Worm (Caenorhabditis elegans) whole organism, L2 larva: ENCODE data around the gene set-11.

Source experiments
- C34F6.9 ChIP-seq: fragments of 150-350 bp; optimal IDR thresholded peaks from 2 replicates; lab custom pipeline; 2014; ENCODE audit warnings: missing biosample characterization, missing genetic modification characterization
- F13H6.1 ChIP-seq: sonication (generic microtip); optimal IDR thresholded peaks from 2 replicates; lab custom pipeline; 2016; ENCODE audit warnings: missing genetic modification characterization, missing compliant biosample characterization
- R02D3.7 ChIP-seq: fragments of 150-350 bp; optimal IDR thresholded peaks from 2 replicates; lab custom pipeline; 2014; ENCODE audit warnings: missing biosample characterization, missing genetic modification characterization
- Y55F3AM.14 ChIP-seq: fragments of 200-800 bp; sonication (Bioruptor generic); optimal IDR thresholded peaks from 2 replicates; lab custom pipeline; 2018; ENCODE audit warnings: mild to moderate bottlenecking, missing genetic modification characterization, missing compliant biosample characterization
- ZK546.5 ChIP-seq: sonication (generic microtip); optimal IDR thresholded peaks from 2 replicates; lab custom pipeline; 2017; ENCODE audit warnings: missing biosample characterization, missing genetic modification characterization
- alr-1 ChIP-seq: fragments of 150-350 bp; optimal IDR thresholded peaks from 2 replicates; lab custom pipeline; 2014; ENCODE audit warnings: missing biosample characterization, missing genetic modification characterization
- aly-2 ChIP-seq: fragments of 150-350 bp; optimal IDR thresholded peaks from 2 replicates; lab custom pipeline; 2014; ENCODE audit warnings: missing biosample characterization, missing genetic modification characterization
- ama-1 ChIP-seq: fragments of 150-350 bp; optimal IDR thresholded peaks from 2 replicates; lab custom pipeline; 2018; ENCODE audit warnings: inconsistent platforms
- blmp-1 ChIP-seq: sonication (generic microtip); optimal IDR thresholded peaks from 2 replicates; lab custom pipeline; 2017; ENCODE audit warnings: missing genetic modification characterization, mild to moderate bottlenecking, missing compliant biosample characterization, antibody characterized with exemption, moderate library complexity; ENCODE audit not compliant: insufficient read depth
- ceh-16 ChIP-seq: fragments of 150-350 bp; optimal IDR thresholded peaks from 2 replicates; lab custom pipeline; 2014; ENCODE audit warnings: missing biosample characterization, missing genetic modification characterization
- ceh-82 ChIP-seq: fragments of 150-350 bp; optimal IDR thresholded peaks from 2 replicates; lab custom pipeline; 2014; ENCODE audit warnings: missing biosample characterization, missing genetic modification characterization
- crh-2 ChIP-seq: sonication (generic microtip); optimal IDR thresholded peaks from 2 replicates; lab custom pipeline; 2017; ENCODE audit warnings: missing biosample characterization, missing genetic modification characterization
- dmd-4 ChIP-seq: sonication (generic microtip); optimal IDR thresholded peaks from 2 replicates; lab custom pipeline; 2017; ENCODE audit warnings: missing biosample characterization, missing genetic modification characterization
- egl-27 ChIP-seq: sonication (generic microtip); optimal IDR thresholded peaks from 3 replicates; lab custom pipeline; 2017; ENCODE audit warnings: missing biosample characterization, missing genetic modification reagents, missing genetic modification characterization
- elt-1 ChIP-seq: fragments of 150-350 bp; optimal IDR thresholded peaks from 2 replicates; lab custom pipeline; 2014; ENCODE audit warnings: missing biosample characterization, missing genetic modification characterization
- elt-3 ChIP-seq: sonication (generic microtip); optimal IDR thresholded peaks from 2 replicates; lab custom pipeline; 2017; ENCODE audit warnings: missing biosample characterization, missing genetic modification characterization
- fos-1 ChIP-seq: fragments of 150-350 bp; optimal IDR thresholded peaks from 2 replicates; lab custom pipeline; 2014; ENCODE audit warnings: missing biosample characterization, missing genetic modification characterization
- gmeb-1 ChIP-seq: fragments of 150-350 bp; optimal IDR thresholded peaks from 2 replicates; lab custom pipeline; 2014; ENCODE audit warnings: missing biosample characterization, missing genetic modification characterization
- lin-11 ChIP-seq: fragments of 150-350 bp; sonication (generic microtip); optimal IDR thresholded peaks from 2 replicates; lab custom pipeline; 2014; ENCODE audit warnings: missing biosample characterization, missing genetic modification characterization, inconsistent platforms, mixed read lengths
- lin-13 ChIP-seq: fragments of 150-350 bp; optimal IDR thresholded peaks from 2 replicates; lab custom pipeline; 2014; ENCODE audit warnings: missing biosample characterization, missing genetic modification reagents, missing genetic modification characterization
- lin-39 ChIP-seq: fragments of 150-350 bp; optimal IDR thresholded peaks from 2 replicates; lab custom pipeline; 2014; ENCODE audit warnings: missing biosample characterization, missing genetic modification reagents, missing genetic modification characterization
- lsy-2 ChIP-seq, 2 experiments: fragments of 150-350 bp in 1 of 2; sonication (generic microtip) in 1 of 2; optimal IDR thresholded peaks; 2 replicates each; lab custom pipeline; 2014 to 2017; ENCODE audit warnings: missing biosample characterization in 2 of 2, missing genetic modification characterization in 2 of 2
- mab-5 ChIP-seq: fragments of 150-350 bp; optimal IDR thresholded peaks from 2 replicates; lab custom pipeline; 2014; ENCODE audit warnings: missing biosample characterization, missing genetic modification characterization
- mbf-1 ChIP-seq: sonication (generic microtip); optimal IDR thresholded peaks from 2 replicates; lab custom pipeline; 2017; ENCODE audit warnings: missing biosample characterization, missing genetic modification characterization
- mdl-1 ChIP-seq, 2 experiments: fragments of 150-350 bp in 1 of 2; sonication (generic microtip) in 1 of 2; optimal IDR thresholded peaks; 2 replicates each; lab custom pipeline; 2017; ENCODE audit warnings: missing biosample characterization in 2 of 2, missing genetic modification characterization in 2 of 2
- nhr-10 ChIP-seq: sonication (generic microtip); optimal IDR thresholded peaks from 2 replicates; lab custom pipeline; 2017; ENCODE audit warnings: missing biosample characterization, missing genetic modification characterization
- nhr-11 ChIP-seq: fragments of 150-350 bp; optimal IDR thresholded peaks from 2 replicates; lab custom pipeline; 2014; ENCODE audit warnings: missing biosample characterization, missing genetic modification characterization
- nhr-12 ChIP-seq: fragments of 150-350 bp; optimal IDR thresholded peaks from 2 replicates; lab custom pipeline; 2014; ENCODE audit warnings: missing biosample characterization, missing genetic modification characterization
- nhr-129 ChIP-seq: fragments of 150-350 bp; optimal IDR thresholded peaks from 2 replicates; lab custom pipeline; 2014; ENCODE audit warnings: missing biosample characterization, missing genetic modification characterization
- nhr-21 ChIP-seq: fragments of 150-350 bp; optimal IDR thresholded peaks from 2 replicates; lab custom pipeline; 2014; ENCODE audit warnings: missing biosample characterization, missing genetic modification characterization
- nhr-23 ChIP-seq: fragments of 150-350 bp; optimal IDR thresholded peaks from 2 replicates; lab custom pipeline; 2014; ENCODE audit warnings: missing biosample characterization, missing genetic modification reagents, missing genetic modification characterization
- nhr-237 ChIP-seq: fragments of 150-350 bp; optimal IDR thresholded peaks from 2 replicates; lab custom pipeline; 2014; ENCODE audit warnings: missing biosample characterization, missing genetic modification characterization
- nhr-25 ChIP-seq: fragments of 150-350 bp; sonication (generic microtip); optimal IDR thresholded peaks from 3 replicates; lab custom pipeline; 2014; ENCODE audit warnings: missing biosample characterization, missing genetic modification characterization
- nhr-6 ChIP-seq: fragments of 150-350 bp; optimal IDR thresholded peaks from 2 replicates; lab custom pipeline; 2014; ENCODE audit warnings: missing biosample characterization, missing genetic modification characterization
- nhr-77 ChIP-seq: fragments of 150-350 bp; optimal IDR thresholded peaks from 2 replicates; lab custom pipeline; 2014; ENCODE audit warnings: missing biosample characterization, missing genetic modification characterization
- peb-1 ChIP-seq: fragments of 150-350 bp; optimal IDR thresholded peaks from 2 replicates; lab custom pipeline; 2014; ENCODE audit warnings: missing biosample characterization, missing genetic modification characterization
- sem-4 ChIP-seq: fragments of 150-350 bp; optimal IDR thresholded peaks from 2 replicates; lab custom pipeline; 2014; ENCODE audit warnings: missing biosample characterization, missing genetic modification reagents, missing genetic modification characterization
- skn-1 ChIP-seq: sonication (generic microtip); optimal IDR thresholded peaks from 2 replicates; lab custom pipeline; 2017; ENCODE audit warnings: missing biosample characterization, missing genetic modification characterization
- sma-3 ChIP-seq: sonication (generic microtip); optimal IDR thresholded peaks from 2 replicates; lab custom pipeline; 2016; ENCODE audit warnings: missing genetic modification reagents, missing genetic modification characterization, missing compliant biosample characterization
- sma-9 ChIP-seq, 2 experiments: fragments of 150-350 bp in 1 of 2; sonication (generic microtip) in 1 of 2; optimal IDR thresholded peaks; 2 replicates each; lab custom pipeline; 2014 to 2016; ENCODE audit warnings: missing genetic modification characterization in 2 of 2, mild to moderate bottlenecking in 1 of 2, missing biosample characterization in 1 of 2, missing compliant biosample characterization in 1 of 2, missing genetic modification reagents in 1 of 2, moderate library complexity in 1 of 2
- snpc-4 ChIP-seq: fragments of 150-350 bp; optimal IDR thresholded peaks from 2 replicates; lab custom pipeline; 2014; ENCODE audit warnings: missing biosample characterization, missing genetic modification characterization
- unc-39 ChIP-seq: fragments of 150-350 bp; optimal IDR thresholded peaks from 2 replicates; lab custom pipeline; 2014; ENCODE audit warnings: missing biosample characterization, missing genetic modification characterization
- unc-55 ChIP-seq: fragments of 150-350 bp; sonication (generic microtip); optimal IDR thresholded peaks from 3 replicates; lab custom pipeline; 2014; ENCODE audit warnings: missing biosample characterization, missing genetic modification reagents, missing genetic modification characterization
- unc-62 ChIP-seq: fragments of 150-350 bp; optimal IDR thresholded peaks from 2 replicates; lab custom pipeline; 2014; ENCODE audit warnings: missing biosample characterization, missing genetic modification reagents, missing genetic modification characterization
- zag-1 ChIP-seq: fragments of 150-350 bp; optimal IDR thresholded peaks from 2 replicates; lab custom pipeline; 2014; ENCODE audit warnings: missing biosample characterization, missing genetic modification characterization
- ztf-1 ChIP-seq: fragments of 200-800 bp; sonication (Bioruptor generic); conservative IDR thresholded peaks from 2 replicates; pipeline ENCODE4 v1.3.6; 2022; ENCODE audit warnings: missing genetic modification characterization, missing compliant biosample characterization
- ztf-11 ChIP-seq: sonication (generic microtip); optimal IDR thresholded peaks from 2 replicates; lab custom pipeline; 2017; ENCODE audit warnings: missing biosample characterization, missing genetic modification characterization
- ztf-4 ChIP-seq: fragments of 150-350 bp; optimal IDR thresholded peaks from 2 replicates; lab custom pipeline; 2014; ENCODE audit warnings: missing biosample characterization, missing genetic modification characterization

set-11 gene

ce11 chrII:2735192-2735591, 42.8 kb upstream of the set-11 start, which contains the start of gene wdr-31:
Gene wdr-31 (minus strand): TSS chrII:2735292.
- TF ChIP-seq dmd-4 (tag; lab: Kevin White, UChicago) (no peak), lin-39 (tag; lab: Kevin White, UChicago) (no peak), sma-9 (GFP tag; optimal IDR thresholded peaks at IDR 0.05; lab: Kevin White, UChicago) (no peak), sma-9 (tag; optimal IDR thresholded peaks at IDR 0.05; lab: Kevin White, UChicago) (no peak)

- TF ChIP-seq nhr-129 (tag; lab: Kevin White, UChicago) (peak; percentile 4), lsy-2 (tag; optimal IDR thresholded peaks at IDR 0.05; lab: Kevin White, UChicago) (peak in 1 of 2 experiments; percentile 22), mab-5 (no peak), mdl-1 (tag; optimal IDR thresholded peaks at IDR 0.05; lab: Kevin White, UChicago) (no peak), nhr-237 (tag; lab: Kevin White, UChicago) (no peak), gmeb-1 (tag; lab: Kevin White, UChicago) (no peak), crh-2 (no peak), alr-1 (tag; lab: Kevin White, UChicago) (no peak), ama-1 (lab: Kevin White, UChicago) (no peak), ceh-16 (peak; percentile 30), nhr-77 (tag; lab: Kevin White, UChicago) (no peak), unc-55 (GFP tag; lab: Kevin White, UChicago) (no peak), nhr-12 (tag; lab: Kevin White, UChicago) (no peak), ceh-82 (no peak), lin-13 (no peak), lin-11 (no peak), Y55F3AM.14 (no peak), nhr-6 (tag; lab: Kevin White, UChicago) (no peak), ztf-4 (tag; lab: Kevin White, UChicago) (no peak), nhr-23 (tag; lab: Kevin White, UChicago) (no peak), nhr-25 (no peak), elt-1 (tag; lab: Kevin White, UChicago) (no peak), snpc-4 (tag; lab: Kevin White, UChicago) (no peak), ztf-1 (GFP tag; lab: Robert Waterston, UW) (no peak), nhr-10 (tag; lab: Kevin White, UChicago) (no peak), nhr-11 (tag; lab: Kevin White, UChicago) (no peak), sma-9 (GFP tag; optimal IDR thresholded peaks at IDR 0.05; lab: Kevin White, UChicago) (no peak), sma-9 (tag; optimal IDR thresholded peaks at IDR 0.05; lab: Kevin White, UChicago) (no peak), C34F6.9 (tag; lab: Kevin White, UChicago) (peak; percentile 28), sem-4 (tag; lab: Kevin White, UChicago) (no peak), elt-3 (tag; lab: Kevin White, UChicago) (no peak), unc-39 (tag; lab: Kevin White, UChicago) (no peak), unc-62 (GFP tag; lab: Kevin White, UChicago) (no peak), sma-3 (GFP tag; lab: Kevin White, UChicago) (no peak), peb-1 (tag; lab: Kevin White, UChicago) (no peak), mbf-1 (tag; lab: Kevin White, UChicago) (no peak), nhr-21 (tag; lab: Kevin White, UChicago) (no peak), zag-1 (tag; lab: Kevin White, UChicago) (no peak), ZK546.5 (tag; lab: Kevin White, UChicago) (no peak), fos-1 (tag; lab: Kevin White, UChicago) (peak; percentile 13), dmd-4 (tag; lab: Kevin White, UChicago) (no peak), F13H6.1 (tag; lab: Kevin White, UChicago) (peak; percentile 67), lin-39 (tag; lab: Kevin White, UChicago) (no peak), blmp-1 (tag; lab: Kevin White, UChicago) (no peak), aly-2 (tag; lab: Kevin White, UChicago) (no peak), egl-27 (tag; lab: Kevin White, UChicago) (no peak), ztf-11 (tag; lab: Kevin White, UChicago) (no peak), skn-1 (tag; lab: Kevin White, UChicago) (no peak), R02D3.7 (tag; lab: Kevin White, UChicago) (no peak)
Observed at ce11 chrII:2734735-2735134, 42.4 kb upstream of the set-11 start.
